Fruit fly (Drosophila melanogaster) whole organism, prepupa: ENCODE measurements around the gene Wnk.
A peak's percentile ranks its signal among the peaks of the same experiment; 100 is the strongest.

Experiments used
- Blimp-1 ChIP-seq: fragments of 200-800 bp; sonication (Bioruptor generic); optimal IDR thresholded peaks from 3 replicates; lab custom pipeline; 2017; ENCODE audit warnings: missing biosample characterization, missing genetic modification characterization, mild to moderate bottlenecking, moderate library complexity, missing genetic modification reagents
- CG10631 ChIP-seq: fragments of 200-800 bp; sonication (Bioruptor generic); optimal IDR thresholded peaks from 2 replicates; lab custom pipeline; 2016; ENCODE audit warnings: missing biosample characterization, missing genetic modification characterization
- CG11902 ChIP-seq: fragments of 200-800 bp; sonication (Bioruptor generic); optimal IDR thresholded peaks from 3 replicates; lab custom pipeline; 2016; ENCODE audit warnings: missing biosample characterization, missing genetic modification characterization
- CG15336 ChIP-seq: fragments of 200-800 bp; sonication (Bioruptor generic); IDR thresholded peaks from 2 replicates; pipeline ENCODE4 v1.3.6; 2022; ENCODE audit warnings: missing biosample characterization, missing genetic modification characterization
- CG1621 ChIP-seq: fragments of 200-800 bp; sonication (Bioruptor generic); optimal IDR thresholded peaks from 3 replicates; lab custom pipeline; 2018; ENCODE audit warnings: missing biosample characterization, mild to moderate bottlenecking, missing genetic modification characterization
- CG3032 ChIP-seq: fragments of 200-800 bp; optimal IDR thresholded peaks from 2 replicates; lab custom pipeline; 2019; ENCODE audit warnings: missing biosample characterization, mild to moderate bottlenecking, missing genetic modification characterization, moderate library complexity
- CG31627 ChIP-seq: fragments of 200-800 bp; sonication (Bioruptor generic); optimal IDR thresholded peaks from 3 replicates; lab custom pipeline; 2016; ENCODE audit warnings: missing biosample characterization, missing genetic modification characterization
- CG32006 ChIP-seq: fragments of 200-800 bp; sonication (Bioruptor generic); optimal IDR thresholded peaks from 3 replicates; lab custom pipeline; 2017; ENCODE audit warnings: missing biosample characterization, mild to moderate bottlenecking, missing genetic modification characterization
- CG34406 ChIP-seq: fragments of 200-800 bp; sonication (Bioruptor generic); optimal IDR thresholded peaks from 3 replicates; lab custom pipeline; 2016; ENCODE audit warnings: missing biosample characterization, missing genetic modification characterization
- CG4318 ChIP-seq: fragments of 200-800 bp; sonication (Bioruptor generic); optimal IDR thresholded peaks from 3 replicates; lab custom pipeline; 2017; ENCODE audit warnings: missing biosample characterization, mild to moderate bottlenecking, missing genetic modification characterization
- CG6163 ChIP-seq: fragments of 200-800 bp; sonication (Bioruptor generic); IDR thresholded peaks from 3 replicates; pipeline ENCODE4 v1.3.6; 2022; ENCODE audit warnings: missing biosample characterization, missing genetic modification characterization
- CG6276 ChIP-seq: fragments of 200-800 bp; sonication (Bioruptor generic); optimal IDR thresholded peaks from 2 replicates; lab custom pipeline; 2017; ENCODE audit warnings: missing biosample characterization, mild to moderate bottlenecking, missing genetic modification characterization
- CG6808 ChIP-seq: fragments of 200-800 bp; sonication (Bioruptor generic); optimal IDR thresholded peaks from 3 replicates; lab custom pipeline; 2017; ENCODE audit warnings: missing biosample characterization, missing genetic modification characterization, mild to moderate bottlenecking, moderate library complexity, missing genetic modification reagents
- CG7368 ChIP-seq: fragments of 200-800 bp; sonication (Bioruptor generic); optimal IDR thresholded peaks from 3 replicates; lab custom pipeline; 2016; ENCODE audit warnings: missing biosample characterization, missing genetic modification characterization
- CG8119 ChIP-seq: fragments of 200-800 bp; sonication (Bioruptor generic); IDR thresholded peaks from 3 replicates; pipeline ENCODE4 v1.3.6; 2022; ENCODE audit warnings: missing biosample characterization, missing genetic modification characterization
- CG8319 ChIP-seq: fragments of 200-800 bp; sonication (Bioruptor generic); optimal IDR thresholded peaks from 3 replicates; lab custom pipeline; 2016; ENCODE audit warnings: missing biosample characterization, missing genetic modification characterization
- CG8632 ChIP-seq: fragments of 200-800 bp; sonication (Bioruptor generic); optimal IDR thresholded peaks from 3 replicates; lab custom pipeline; 2016; ENCODE audit warnings: missing biosample characterization, missing genetic modification characterization
- CG9139 ChIP-seq: fragments of 200-800 bp; sonication (Bioruptor generic); optimal IDR thresholded peaks from 3 replicates; lab custom pipeline; 2017; ENCODE audit warnings: missing biosample characterization, mild to moderate bottlenecking, missing genetic modification characterization
- Eip75B ChIP-seq: fragments of 200-800 bp; sonication (Bioruptor generic); optimal IDR thresholded peaks from 3 replicates; lab custom pipeline; 2016; ENCODE audit warnings: missing biosample characterization, missing genetic modification characterization
- Eip78C ChIP-seq: fragments of 200-800 bp; sonication (Bioruptor generic); peaks from one replicate; lab custom pipeline; 2016; ENCODE audit warnings: missing biosample characterization, missing genetic modification characterization
- Eip93F ChIP-seq: fragments of 200-800 bp; sonication (Bioruptor generic); optimal IDR thresholded peaks from 2 replicates; lab custom pipeline; 2016; ENCODE audit warnings: missing biosample characterization, mild to moderate bottlenecking, missing genetic modification characterization
- Ets21C ChIP-seq: fragments of 200-800 bp; sonication (Bioruptor generic); optimal IDR thresholded peaks from 3 replicates; lab custom pipeline; 2016; ENCODE audit warnings: missing biosample characterization, missing genetic modification characterization
- Ets96B ChIP-seq: fragments of 200-800 bp; optimal IDR thresholded peaks from 2 replicates; lab custom pipeline; 2019; ENCODE audit warnings: missing biosample characterization, mild to moderate bottlenecking, missing genetic modification characterization, moderate library complexity
- Hr39 ChIP-seq: fragments of 200-800 bp; sonication (Bioruptor generic); optimal IDR thresholded peaks from 2 replicates; lab custom pipeline; 2016; ENCODE audit warnings: missing biosample characterization, missing genetic modification characterization
- Lpt ChIP-seq: fragments of 200-800 bp; sonication (Bioruptor generic); optimal IDR thresholded peaks from 3 replicates; lab custom pipeline; 2016; ENCODE audit warnings: missing biosample characterization, missing genetic modification characterization
- Met ChIP-seq: fragments of 200-800 bp; sonication (Bioruptor generic); optimal IDR thresholded peaks from 3 replicates; lab custom pipeline; 2016; ENCODE audit warnings: missing biosample characterization, missing genetic modification characterization
- OdsH ChIP-seq: fragments of 200-800 bp; sonication (Bioruptor generic); optimal IDR thresholded peaks from 3 replicates; lab custom pipeline; 2016; ENCODE audit warnings: missing biosample characterization, missing genetic modification characterization
- Sox14 ChIP-seq: fragments of 200-800 bp; sonication (Bioruptor generic); optimal IDR thresholded peaks from 3 replicates; lab custom pipeline; 2016; ENCODE audit warnings: missing biosample characterization, missing genetic modification characterization
- Sox15 ChIP-seq: fragments of 200-800 bp; sonication (Bioruptor generic); optimal IDR thresholded peaks from 3 replicates; lab custom pipeline; 2016; ENCODE audit warnings: missing biosample characterization, missing genetic modification characterization
- achi ChIP-seq: fragments of 200-800 bp; sonication (Bioruptor generic); optimal IDR thresholded peaks from 3 replicates; lab custom pipeline; 2016; ENCODE audit warnings: missing biosample characterization, missing genetic modification characterization
- dac ChIP-seq: fragments of 200-800 bp; sonication (Bioruptor generic); optimal IDR thresholded peaks from 2 replicates; lab custom pipeline; 2017; ENCODE audit warnings: missing biosample characterization, mild to moderate bottlenecking, missing genetic modification characterization
- dsx ChIP-seq: fragments of 200-800 bp; optimal IDR thresholded peaks from 3 replicates; lab custom pipeline; 2019; ENCODE audit warnings: missing biosample characterization, mild to moderate bottlenecking, missing genetic modification characterization, moderate library complexity; ENCODE audit not compliant: poor library complexity, severe bottlenecking
- eg ChIP-seq: fragments of 200-800 bp; sonication (Bioruptor generic); IDR thresholded peaks from 3 replicates; pipeline ENCODE4 v1.3.6; 2022; ENCODE audit warnings: missing biosample characterization, missing genetic modification characterization
- esn ChIP-seq: fragments of 200-800 bp; sonication (Bioruptor generic); optimal IDR thresholded peaks from 2 replicates; lab custom pipeline; 2016; ENCODE audit warnings: missing biosample characterization, mild to moderate bottlenecking, missing genetic modification characterization, moderate library complexity
- fd85E ChIP-seq: fragments of 200-800 bp; sonication (Bioruptor generic); optimal IDR thresholded peaks from 3 replicates; lab custom pipeline; 2016; ENCODE audit warnings: missing biosample characterization, missing genetic modification characterization
- fkh ChIP-seq: fragments of 200-800 bp; sonication (Bioruptor generic); optimal IDR thresholded peaks from 3 replicates; lab custom pipeline; 2017; ENCODE audit warnings: missing biosample characterization, mild to moderate bottlenecking, missing genetic modification characterization, moderate library complexity
- lz ChIP-seq: fragments of 200-800 bp; sonication (Bioruptor generic); optimal IDR thresholded peaks from 3 replicates; lab custom pipeline; 2016; ENCODE audit warnings: missing biosample characterization, missing genetic modification characterization
- pdm3 ChIP-seq: fragments of 200-800 bp; sonication (Bioruptor generic); optimal IDR thresholded peaks from 3 replicates; lab custom pipeline; 2016; ENCODE audit warnings: missing biosample characterization, missing genetic modification characterization
- spab ChIP-seq: fragments of 200-800 bp; sonication (Bioruptor generic); optimal IDR thresholded peaks from 2 replicates; lab custom pipeline; 2017; ENCODE audit warnings: missing biosample characterization, mild to moderate bottlenecking, missing genetic modification characterization, missing genetic modification reagents
- ss ChIP-seq, 2 experiments: fragments of 200-800 bp; sonication (Bioruptor generic); optimal IDR thresholded peaks; 2 replicates in 1 of 2; 3 replicates in 1 of 2; lab custom pipeline; 2017 to 2018; ENCODE audit warnings: mild to moderate bottlenecking in 2 of 2, missing biosample characterization in 2 of 2, missing genetic modification characterization in 2 of 2, moderate library complexity in 1 of 2
- svp ChIP-seq: fragments of 200-800 bp; sonication (Bioruptor generic); peaks from one replicate; lab custom pipeline; 2016; ENCODE audit warnings: missing biosample characterization, missing genetic modification characterization
- topi ChIP-seq: fragments of 200-800 bp; sonication (Bioruptor generic); optimal IDR thresholded peaks from 3 replicates; lab custom pipeline; 2016; ENCODE audit warnings: missing biosample characterization, missing genetic modification characterization
- vri ChIP-seq: fragments of 200-800 bp; sonication (Bioruptor generic); optimal IDR thresholded peaks from 3 replicates; lab custom pipeline; 2016; ENCODE audit warnings: missing biosample characterization, mild to moderate bottlenecking, missing genetic modification characterization

The Wnk gene

dm6 chr3L:21509488-21510122 is 45.1 kb downstream of the Wnk start (continued):
- TF ChIP-seq OdsH (GFP tag; lab: Kevin White, UChicago) = peak; percentile 68
- peak; percentile 52 for TF ChIP-seq CG4318 (GFP tag; lab: Kevin White, UChicago)
- TF ChIP-seq lz = peak; percentile 63
- no peak for TF ChIP-seq fd85E (GFP tag; lab: Kevin White, UChicago)
- peak; percentile 4 for TF ChIP-seq vri (GFP tag; lab: Kevin White, UChicago)
- peak; percentile 0 to 27 for TF ChIP-seq ss (GFP tag; optimal IDR thresholded peaks at IDR 0.05; lab: Kevin White, UChicago)
- TF ChIP-seq CG9139 (GFP tag; lab: Kevin White, UChicago) = no peak
- TF ChIP-seq CG1621 (tag; lab: Kevin White, UChicago) = no peak
- peak; percentile 34 for TF ChIP-seq CG8632
- TF ChIP-seq pdm3 = peak; percentile 70
- TF ChIP-seq svp (GFP tag; lab: Kevin White, UChicago) = no peak
- peak; percentile 52 for TF ChIP-seq topi (GFP tag; lab: Kevin White, UChicago)
- no peak for TF ChIP-seq Blimp-1 (GFP tag; lab: Kevin White, UChicago)
- TF ChIP-seq CG8119 (GFP tag; lab: Robert Waterston, UW) = peak; percentile 53; the same call in 2 of the 3 replicates
- peak; percentile 36 for TF ChIP-seq CG8319 (GFP tag; lab: Kevin White, UChicago)
- peak; percentile 88 for TF ChIP-seq Eip78C (GFP tag; lab: Kevin White, UChicago)
- TF ChIP-seq Lpt (GFP tag; lab: Kevin White, UChicago) = peak; percentile 53
- TF ChIP-seq CG6276 (GFP tag; lab: Kevin White, UChicago) = peak; percentile 64
- peak; percentile 69 for TF ChIP-seq Hr39 (GFP tag; lab: Kevin White, UChicago)
- no peak for TF ChIP-seq CG11902 (GFP tag; lab: Kevin White, UChicago)
- peak; percentile 53 for TF ChIP-seq CG34406 (GFP tag; lab: Kevin White, UChicago)
- TF ChIP-seq, all 60 proteins: peak for 44

- TF ChIP-seq fkh (no peak), Eip78C (GFP tag; lab: Kevin White, UChicago) (peak; percentile 45)
These were observed 46.1 kb downstream of the Wnk start for dm6 chr3L:21508621-21509020.

dm6 chr3L:21507955-21508354 is 46.8 kb downstream of the Wnk start:
- no peak for TF ChIP-seq dac (GFP tag; lab: Kevin White, UChicago)
- no peak for TF ChIP-seq ss (GFP tag; optimal IDR thresholded peaks at IDR 0.05; lab: Kevin White, UChicago)
- no peak for TF ChIP-seq CG8319 (GFP tag; lab: Kevin White, UChicago)
- no peak for TF ChIP-seq CG3032 (tag; lab: Kevin White, UChicago)
- no peak for TF ChIP-seq Blimp-1 (GFP tag; lab: Kevin White, UChicago)
- TF ChIP-seq Met (GFP tag; lab: Kevin White, UChicago) = no peak
- TF ChIP-seq spab = no peak
- TF ChIP-seq CG6808 = no peak
- TF ChIP-seq Eip93F (GFP tag; lab: Kevin White, UChicago) = no peak

- TF ChIP-seq achi (GFP tag; lab: Kevin White, UChicago) = peak; percentile 52
- TF ChIP-seq Lpt (GFP tag; lab: Kevin White, UChicago) = no peak
- peak; percentile 67 for TF ChIP-seq CG3032 (tag; lab: Kevin White, UChicago)
- TF ChIP-seq CG7368 (GFP tag; lab: Kevin White, UChicago) = no peak
- no peak; the same call in 1 of the 3 replicates for TF ChIP-seq eg (GFP tag; lab: Robert Waterston, UW)
- TF ChIP-seq fkh = peak; percentile 65
- TF ChIP-seq dsx (GFP tag; lab: Kevin White, UChicago) = peak; percentile 39
- TF ChIP-seq fd85E (GFP tag; lab: Kevin White, UChicago) = no peak
- peak; percentile 55 for TF ChIP-seq CG32006 (GFP tag; lab: Kevin White, UChicago)
- TF ChIP-seq Ets21C = peak; percentile 61
- TF ChIP-seq CG6163 = peak; percentile 60; the same call in 1 of the 3 replicates
- TF ChIP-seq Sox15 (GFP tag; lab: Kevin White, UChicago) = peak; percentile 37
- no peak for TF ChIP-seq svp (GFP tag; lab: Kevin White, UChicago)
- TF ChIP-seq CG11902 (GFP tag; lab: Kevin White, UChicago) = peak; percentile 37
- TF ChIP-seq CG31627 = peak; percentile 74
- peak; percentile 51 for TF ChIP-seq Ets96B (tag; lab: Kevin White, UChicago)
- TF ChIP-seq CG10631 (GFP tag; lab: Kevin White, UChicago) = peak; percentile 64
- peak; percentile 14 for TF ChIP-seq CG1621 (tag; lab: Kevin White, UChicago)
- peak; percentile 79 for TF ChIP-seq esn (GFP tag; lab: Kevin White, UChicago)
- peak; percentile 34 for TF ChIP-seq vri (GFP tag; lab: Kevin White, UChicago)
- TF ChIP-seq Eip75B (GFP tag; lab: Kevin White, UChicago) = peak; percentile 15
- no peak for TF ChIP-seq CG15336 (GFP tag; lab: Robert Waterston, UW)
- peak; percentile 64 for TF ChIP-seq Sox14 (GFP tag; lab: Kevin White, UChicago)
These were observed 47.3 kb downstream of the Wnk start, which contains the start of the genes Glg1 and M6 for dm6 chr3L:21507354-21507928. Gene Glg1, minus strand, starts transcription at chr3L:21507538. Gene M6, plus strand, starts transcription at chr3L:21507852.
